Fruit fly (Drosophila melanogaster): Measurements from ENCODE around the gene Gcna.
A peak's percentile ranks its signal among the peaks of the same experiment; 100 is the strongest.

dm6 chrX:1828097-1828496 is 37.5 kb downstream of the Gcna start:
- no peak for TF ChIP-seq Sox14 (GFP tag; optimal IDR thresholded peaks at IDR 0.05)
- peak; percentile 37 for TF ChIP-seq Lpt (GFP tag; optimal IDR thresholded peaks at IDR 0.05)
- no peak for TF ChIP-seq salr (GFP tag; optimal IDR thresholded peaks at IDR 0.05)
- no peak for TF ChIP-seq CG32006 (GFP tag; optimal IDR thresholded peaks at IDR 0.05)
- TF ChIP-seq OdsH (GFP tag; optimal IDR thresholded peaks at IDR 0.05) = no peak
- TF ChIP-seq CG6163 (GFP tag; IDR thresholded peaks at IDR 0.05) = no peak
- TF ChIP-seq dac (GFP tag; optimal IDR thresholded peaks at IDR 0.05) = no peak
- no peak for TF ChIP-seq CG8319 (GFP tag; optimal IDR thresholded peaks at IDR 0.05)

Measured in whole organism, prepupa.